Worm (Caenorhabditis elegans) whole organism, L4 larva: ENCODE measurements around the gene nos-1.

Experiments used
- F37D6.2 ChIP-seq: sonication (generic microtip); optimal IDR thresholded peaks from 2 replicates; lab custom pipeline; 2016; ENCODE audit warnings: mild to moderate bottlenecking, missing genetic modification characterization, missing compliant biosample characterization
- F49E8.2 ChIP-seq: sonication (generic microtip); optimal IDR thresholded peaks from 2 replicates; lab custom pipeline; 2016; ENCODE audit warnings: missing compliant biosample characterization, mild to moderate bottlenecking, missing genetic modification characterization, borderline replicate concordance
- T26A8.4 ChIP-seq: fragments of 200-800 bp; sonication (Bioruptor generic); IDR thresholded peaks from 2 replicates; pipeline ENCODE4 v1.3.6; 2022; ENCODE audit warnings: missing genetic modification characterization, missing compliant biosample characterization
- Y48G9A.11 ChIP-seq: fragments of 200-800 bp; sonication (Bioruptor generic); IDR thresholded peaks from 2 replicates; pipeline ENCODE4 v1.3.6; 2022; ENCODE audit warnings: missing genetic modification reagents, missing genetic modification characterization, missing compliant biosample characterization
- Y5F2A.4 ChIP-seq: fragments of 200-800 bp; sonication (Bioruptor generic); optimal IDR thresholded peaks from 2 replicates; lab custom pipeline; 2018; ENCODE audit warnings: mild to moderate bottlenecking, missing genetic modification characterization, missing compliant biosample characterization
- arid-1 ChIP-seq: fragments of 200-800 bp; sonication (Bioruptor generic); conservative IDR thresholded peaks from 2 replicates; pipeline ENCODE4 v1.3.6; 2022; ENCODE audit warnings: missing genetic modification reagents, missing genetic modification characterization, missing compliant biosample characterization
- attf-4 ChIP-seq: sonication (generic microtip); optimal IDR thresholded peaks from 3 replicates; lab custom pipeline; 2017; ENCODE audit warnings: missing biosample characterization, missing genetic modification characterization
- ceh-44 ChIP-seq: fragments of 200-800 bp; sonication (Bioruptor generic); IDR thresholded peaks from 2 replicates; pipeline ENCODE4 v1.3.6; 2022; ENCODE audit warnings: missing genetic modification reagents, missing genetic modification characterization, missing compliant biosample characterization
- cey-2 ChIP-seq: sonication (generic microtip); optimal IDR thresholded peaks from 3 replicates; lab custom pipeline; 2017; ENCODE audit warnings: missing genetic modification characterization, mild to moderate bottlenecking, missing compliant biosample characterization, antibody characterized with exemption, borderline replicate concordance; ENCODE audit not compliant: insufficient read depth
- ctbp-1 ChIP-seq: fragments of 200-800 bp; sonication (Bioruptor generic); IDR thresholded peaks from 2 replicates; pipeline ENCODE4 v1.3.6; 2022; ENCODE audit warnings: missing genetic modification reagents, missing genetic modification characterization, missing compliant biosample characterization
- daf-16 ChIP-seq, 3 experiments: sonication (generic microtip); optimal IDR thresholded peaks; 2 replicates each; lab custom pipeline; 2016 to 2017; ENCODE audit warnings: missing genetic modification characterization in 3 of 3, missing genetic modification reagents in 3 of 3, mild to moderate bottlenecking in 2 of 3, missing compliant biosample characterization in 2 of 3, missing biosample characterization in 1 of 3, moderate library complexity in 1 of 3
- dmd-6 ChIP-seq: fragments of 200-800 bp; sonication (Bioruptor generic); IDR thresholded peaks from 2 replicates; pipeline ENCODE4 v1.3.6; 2022; ENCODE audit warnings: missing genetic modification reagents, missing genetic modification characterization, missing compliant biosample characterization
- dmd-8 ChIP-seq: fragments of 200-800 bp; sonication (Bioruptor generic); IDR thresholded peaks from 2 replicates; pipeline ENCODE4 v1.3.6; 2022; ENCODE audit warnings: missing genetic modification characterization, missing compliant biosample characterization
- dmd-9 ChIP-seq: fragments of 200-800 bp; sonication (Bioruptor generic); IDR thresholded peaks from 2 replicates; pipeline ENCODE4 v1.3.6; 2022; ENCODE audit warnings: missing genetic modification reagents, missing genetic modification characterization, missing compliant biosample characterization
- duxl-1 ChIP-seq: sonication (generic microtip); optimal IDR thresholded peaks from 2 replicates; lab custom pipeline; 2016; ENCODE audit warnings: mild to moderate bottlenecking, missing genetic modification characterization, moderate library complexity, missing compliant biosample characterization; ENCODE audit not compliant: poor library complexity
- egl-27 ChIP-seq: sonication (generic microtip); optimal IDR thresholded peaks from 3 replicates; lab custom pipeline; 2017; ENCODE audit warnings: missing biosample characterization, missing genetic modification reagents, missing genetic modification characterization
- egl-43 ChIP-seq: fragments of 200-800 bp; sonication (Bioruptor generic); IDR thresholded peaks from 2 replicates; pipeline ENCODE4 v1.3.6; 2022; ENCODE audit warnings: missing genetic modification reagents, missing genetic modification characterization, missing compliant biosample characterization
- fkh-10 ChIP-seq: fragments of 150-350 bp; optimal IDR thresholded peaks from 2 replicates; lab custom pipeline; 2014; ENCODE audit warnings: missing biosample characterization, missing genetic modification reagents, missing genetic modification characterization
- fos-1 ChIP-seq: fragments of 150-350 bp; optimal IDR thresholded peaks from 2 replicates; lab custom pipeline; 2014; ENCODE audit warnings: missing biosample characterization, missing genetic modification characterization
- hmg-1.1 ChIP-seq: fragments of 200-800 bp; sonication (Bioruptor generic); IDR thresholded peaks from 2 replicates; pipeline ENCODE4 v1.3.6; 2022; ENCODE audit warnings: missing genetic modification reagents, missing genetic modification characterization, missing compliant biosample characterization
- lim-7 ChIP-seq: fragments of 200-800 bp; sonication (Bioruptor generic); IDR thresholded peaks from 2 replicates; pipeline ENCODE4 v1.3.6; 2022; ENCODE audit warnings: missing genetic modification characterization, missing compliant biosample characterization
- lin-1 ChIP-seq: fragments of 200-800 bp; sonication (Bioruptor generic); IDR thresholded peaks from 2 replicates; pipeline ENCODE4 v1.3.6; 2022; ENCODE audit warnings: missing genetic modification reagents, missing genetic modification characterization, missing compliant biosample characterization
- lin-15B ChIP-seq: fragments of 150-350 bp; sonication (generic microtip); optimal IDR thresholded peaks from 3 replicates; lab custom pipeline; 2014; ENCODE audit warnings: missing biosample characterization, missing genetic modification characterization
- lin-29 ChIP-seq: fragments of 200-800 bp; sonication (Bioruptor generic); IDR thresholded peaks from 2 replicates; pipeline ENCODE4 v1.3.6; 2022; ENCODE audit warnings: missing genetic modification reagents, missing genetic modification characterization, missing compliant biosample characterization
- madf-5 ChIP-seq, 2 experiments: fragments of 200-800 bp; sonication (Bioruptor generic); IDR thresholded peaks; 2 replicates each; pipeline ENCODE4 v1.3.6; 2022; ENCODE audit warnings: missing compliant biosample characterization in 2 of 2, missing genetic modification characterization in 2 of 2
- madf-9 ChIP-seq: fragments of 200-800 bp; sonication (Bioruptor generic); conservative IDR thresholded peaks from 2 replicates; pipeline ENCODE4 v1.3.6; 2022; ENCODE audit warnings: missing genetic modification reagents, missing genetic modification characterization, missing compliant biosample characterization
- mdl-1 ChIP-seq, 2 experiments: fragments of 150-350 bp in 1 of 2; sonication (generic microtip) in 1 of 2; optimal IDR thresholded peaks; 2 replicates each; lab custom pipeline; 2014 to 2017; ENCODE audit warnings: missing biosample characterization in 2 of 2, missing genetic modification characterization in 2 of 2
- mxl-3 ChIP-seq: fragments of 200-800 bp; sonication (Bioruptor generic); optimal IDR thresholded peaks from 2 replicates; lab custom pipeline; 2018; ENCODE audit warnings: mild to moderate bottlenecking, missing genetic modification characterization, missing compliant biosample characterization
- nhr-10 ChIP-seq: fragments of 150-350 bp; optimal IDR thresholded peaks from 2 replicates; lab custom pipeline; 2014; ENCODE audit warnings: missing biosample characterization, missing genetic modification characterization
- nhr-102 ChIP-seq: sonication (generic microtip); optimal IDR thresholded peaks from 2 replicates; lab custom pipeline; 2016; ENCODE audit warnings: mild to moderate bottlenecking, missing genetic modification characterization, moderate library complexity, missing compliant biosample characterization
- nhr-111 ChIP-seq: fragments of 200-800 bp; sonication (Bioruptor generic); optimal IDR thresholded peaks from 2 replicates; lab custom pipeline; 2018; ENCODE audit warnings: mild to moderate bottlenecking, missing genetic modification characterization, missing compliant biosample characterization
- nhr-41 ChIP-seq: fragments of 200-800 bp; sonication (Bioruptor generic); IDR thresholded peaks from 2 replicates; pipeline ENCODE4 v1.3.6; 2022; ENCODE audit warnings: missing genetic modification reagents, missing genetic modification characterization, missing compliant biosample characterization
- nhr-42 ChIP-seq: fragments of 200-800 bp; sonication (Bioruptor generic); IDR thresholded peaks from 2 replicates; pipeline ENCODE4 v1.3.6; 2022; ENCODE audit warnings: missing genetic modification characterization, missing compliant biosample characterization
- nhr-76 ChIP-seq: fragments of 150-350 bp; optimal IDR thresholded peaks from 2 replicates; lab custom pipeline; 2014; ENCODE audit warnings: missing biosample characterization, missing genetic modification characterization
- nhr-77 ChIP-seq: fragments of 150-350 bp; optimal IDR thresholded peaks from 2 replicates; lab custom pipeline; 2014; ENCODE audit warnings: missing biosample characterization, missing genetic modification characterization
- php-3 ChIP-seq: fragments of 200-800 bp; sonication (Bioruptor generic); IDR thresholded peaks from 2 replicates; pipeline ENCODE4 v1.3.6; 2022; ENCODE audit warnings: missing genetic modification reagents, missing genetic modification characterization, missing compliant biosample characterization
- sdz-12 ChIP-seq: fragments of 200-800 bp; sonication (Bioruptor generic); optimal IDR thresholded peaks from 2 replicates; lab custom pipeline; 2018; ENCODE audit warnings: mild to moderate bottlenecking, missing genetic modification characterization, missing compliant biosample characterization
- set-16 ChIP-seq: fragments of 200-800 bp; sonication (Bioruptor generic); IDR thresholded peaks from 2 replicates; pipeline ENCODE4 v1.3.6; 2022; ENCODE audit warnings: missing genetic modification reagents, missing genetic modification characterization, missing compliant biosample characterization
- snpc-1.2 ChIP-seq: fragments of 200-800 bp; sonication (Bioruptor generic); IDR thresholded peaks from 2 replicates; pipeline ENCODE4 v1.3.6; 2022; ENCODE audit warnings: missing genetic modification reagents, missing genetic modification characterization, missing compliant biosample characterization
- spr-3 ChIP-seq: fragments of 200-800 bp; sonication (Bioruptor generic); optimal IDR thresholded peaks from 2 replicates; lab custom pipeline; 2018; ENCODE audit warnings: mild to moderate bottlenecking, missing genetic modification characterization, missing compliant biosample characterization
- tra-1 ChIP-seq: fragments of 200-800 bp; sonication (Bioruptor generic); IDR thresholded peaks from 2 replicates; pipeline ENCODE4 v1.3.6; 2022; ENCODE audit warnings: missing genetic modification reagents, missing genetic modification characterization, missing compliant biosample characterization
- zag-1 ChIP-seq: fragments of 150-350 bp; optimal IDR thresholded peaks from 2 replicates; lab custom pipeline; 2014; ENCODE audit warnings: missing biosample characterization, missing genetic modification characterization
- zfp-2 ChIP-seq: sonication (generic microtip); optimal IDR thresholded peaks from 2 replicates; lab custom pipeline; 2016; ENCODE audit warnings: mild to moderate bottlenecking, missing genetic modification characterization, missing compliant biosample characterization
- zip-11 ChIP-seq: fragments of 200-800 bp; sonication (Bioruptor generic); IDR thresholded peaks from 2 replicates; pipeline ENCODE4 v1.3.6; 2022; ENCODE audit warnings: missing genetic modification characterization, missing compliant biosample characterization
- ztf-11 ChIP-seq: fragments of 150-350 bp; optimal IDR thresholded peaks from 2 replicates; lab custom pipeline; 2014; ENCODE audit warnings: missing biosample characterization, missing genetic modification characterization

The nos-1 gene

DNA sequence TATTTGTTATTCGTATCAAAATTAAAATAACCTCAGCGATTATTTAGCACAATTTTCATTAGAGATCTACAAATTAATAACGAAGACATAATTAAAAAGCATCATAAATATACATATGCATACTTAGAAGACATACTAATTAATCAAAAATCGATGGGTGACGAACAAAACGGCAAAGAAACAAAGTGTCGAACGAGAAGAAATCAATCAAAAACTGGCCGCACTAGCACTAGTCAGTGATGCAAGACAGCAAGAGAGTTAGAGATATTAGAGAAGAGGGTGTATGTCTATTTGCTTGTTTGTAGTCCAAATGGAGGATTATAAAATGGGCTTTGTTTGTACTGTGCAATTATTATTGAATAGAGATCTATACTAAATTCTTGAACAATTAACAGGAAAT, 6.1 kb downstream of the nos-1 start (continued):
- no peak for TF ChIP-seq fkh-10 (GFP tag; lab: Kevin White, UChicago)
- peak; percentile 25 for TF ChIP-seq mxl-3 (GFP tag; lab: Kevin White, UChicago)
- TF ChIP-seq zfp-2 (tag; lab: Kevin White, UChicago), result no peak
- TF ChIP-seq duxl-1, result no peak
- TF ChIP-seq F37D6.2, result no peak
- TF ChIP-seq ceh-44 (GFP tag; lab: Robert Waterston, UW), result no peak
- no peak for TF ChIP-seq tra-1 (GFP tag; lab: Robert Waterston, UW)
- no peak for TF ChIP-seq nhr-10 (tag; lab: Kevin White, UChicago)
- TF ChIP-seq lin-29, result no peak
- TF ChIP-seq zip-11, result no peak
- TF ChIP-seq nhr-102 (tag; lab: Kevin White, UChicago), result no peak
- TF ChIP-seq fos-1 (tag; lab: Kevin White, UChicago), result no peak
- no peak for TF ChIP-seq nhr-41
- no peak for TF ChIP-seq php-3 (GFP tag; lab: Robert Waterston, UW)
- TF ChIP-seq ztf-11 (tag; lab: Kevin White, UChicago), result no peak
- TF ChIP-seq dmd-9 (GFP tag; lab: Robert Waterston, UW), result no peak
- no peak for TF ChIP-seq daf-16 (GFP tag; optimal IDR thresholded peaks at IDR 0.05; lab: Kevin White, UChicago)
- TF ChIP-seq daf-16 (tag; optimal IDR thresholded peaks at IDR 0.05; lab: Kevin White, UChicago), result no peak

DNA sequence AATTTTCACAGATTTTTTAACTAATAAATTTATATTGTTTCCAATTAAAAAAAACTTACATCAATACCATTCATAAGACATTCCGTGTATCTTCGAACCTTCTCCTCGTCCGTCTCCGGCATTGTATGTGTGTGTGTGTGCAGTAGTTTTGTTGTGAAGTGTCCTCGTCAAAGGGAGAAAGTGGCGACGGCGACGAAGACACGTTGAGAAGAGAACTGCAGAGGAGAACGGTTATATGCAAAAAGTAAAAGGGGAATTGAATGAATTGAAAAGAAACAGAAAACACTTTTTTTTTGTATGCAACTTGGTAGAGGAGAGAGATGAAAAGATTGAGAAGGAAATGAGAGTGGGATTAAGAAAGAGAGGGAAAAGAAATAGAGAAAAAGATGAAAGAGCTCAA, 7.5 kb downstream of the nos-1 start:
- TF ChIP-seq Y5F2A.4 (GFP tag; lab: Kevin White, UChicago) (no peak), lim-7 (GFP tag; lab: Robert Waterston, UW) (no peak), nhr-76 (no peak), spr-3 (GFP tag; lab: Kevin White, UChicago) (no peak), hmg-1.1 (GFP tag; lab: Robert Waterston, UW) (no peak), lin-29 (no peak), nhr-77 (tag; lab: Kevin White, UChicago) (no peak), sdz-12 (GFP tag; lab: Kevin White, UChicago) (no peak), zip-11 (no peak)

DNA sequence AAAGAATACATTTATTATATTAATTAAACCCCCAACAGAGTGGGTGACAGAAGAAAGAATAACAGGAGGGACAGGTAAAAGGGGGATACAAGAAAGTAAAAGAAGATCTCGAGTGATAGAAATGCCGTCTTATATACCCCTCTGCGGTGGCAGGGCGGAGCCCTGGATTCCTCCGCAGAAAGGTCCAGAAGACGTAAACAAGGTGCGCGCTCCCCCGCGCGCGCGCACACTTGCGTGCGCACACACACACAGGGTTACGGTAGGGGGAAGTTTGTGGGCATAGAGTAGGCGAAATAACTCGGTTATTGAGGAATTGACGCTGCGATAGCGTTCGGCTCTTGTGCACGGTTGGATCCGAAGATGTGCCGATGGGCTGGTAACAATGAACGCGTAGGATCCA, 11.0 kb downstream of the nos-1 start, which contains the start of gene R03D7.15:
Gene R03D7.15 (plus strand): TSS at position 299 of the 400 bp plus-strand sequence.
- TF ChIP-seq egl-43 (GFP tag; lab: Robert Waterston, UW) (0 out of 2 replicates have a peak, but pooled peaks have one; percentile 51), set-16 (GFP tag; lab: Robert Waterston, UW) (peak; percentile 83)

DNA sequence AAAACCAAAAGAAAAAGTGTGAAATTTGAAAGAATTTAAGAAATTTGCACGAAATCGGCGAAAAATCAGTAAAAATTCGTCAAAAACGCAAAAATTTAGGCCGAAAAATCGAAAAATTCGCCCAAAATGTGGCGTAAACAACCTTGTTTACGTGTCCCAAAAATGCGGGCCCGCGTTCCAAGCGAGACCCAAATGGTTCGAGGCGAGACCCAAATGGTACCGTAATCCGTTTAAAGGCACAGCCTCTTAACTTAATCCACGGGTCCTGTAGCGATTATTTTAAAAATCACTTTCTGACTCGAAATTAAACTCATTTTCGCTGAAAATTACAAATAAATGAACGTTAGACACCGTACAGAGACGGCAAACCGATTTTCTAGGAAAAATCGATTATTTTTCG, 17.6 kb downstream of the nos-1 start:
- TF ChIP-seq F49E8.2 (tag; lab: Kevin White, UChicago) (peak; percentile 81), cey-2 (tag; lab: Kevin White, UChicago) (no peak), dmd-8 (GFP tag; lab: Robert Waterston, UW) (no peak), nhr-111 (GFP tag; lab: Kevin White, UChicago) (no peak), attf-4 (tag; lab: Kevin White, UChicago) (no peak), madf-9 (GFP tag; lab: Robert Waterston, UW) (no peak), Y48G9A.11 (GFP tag; lab: Robert Waterston, UW) (peak; percentile 69), dmd-6 (no peak), set-16 (GFP tag; lab: Robert Waterston, UW) (no peak), nhr-42 (GFP tag; lab: Robert Waterston, UW) (no peak), ctbp-1 (GFP tag; lab: Robert Waterston, UW) (no peak), ceh-44 (GFP tag; lab: Robert Waterston, UW) (0 out of 2 replicates have a peak, but pooled peaks have one; percentile 16), egl-43 (GFP tag; lab: Robert Waterston, UW) (no peak), lin-15B (tag; lab: Kevin White, UChicago) (no peak), arid-1 (0 out of 2 replicates have a peak, but pooled peaks have one; percentile 36), php-3 (GFP tag; lab: Robert Waterston, UW) (no peak), hmg-1.1 (GFP tag; lab: Robert Waterston, UW) (no peak), Y5F2A.4 (GFP tag; lab: Kevin White, UChicago) (no peak), zag-1 (tag; lab: Kevin White, UChicago) (no peak), egl-27 (tag; lab: Kevin White, UChicago) (no peak), mdl-1 (tag; optimal IDR thresholded peaks at IDR 0.05; lab: Kevin White, UChicago) (no peak), lin-29 (no peak), madf-5 (GFP tag; IDR thresholded peaks at IDR 0.05; lab: Robert Waterston, UW) (no peak), snpc-1.2 (GFP tag; lab: Robert Waterston, UW) (0 out of 2 replicates have a peak, but pooled peaks have one; percentile 60), lin-1 (GFP tag; lab: Robert Waterston, UW) (no peak), T26A8.4 (GFP tag; lab: Robert Waterston, UW) (no peak)
